Worm (Caenorhabditis elegans) whole organism, L1 larva: Measurements from ENCODE around the gene F09E5.8.

ENCODE experiments used
- C04F5.9 ChIP-seq: sonication (generic microtip); optimal IDR thresholded peaks from 2 replicates; lab custom pipeline; 2016; ENCODE audit warnings: missing genetic modification characterization, missing compliant biosample characterization
- C34B4.2 ChIP-seq: sonication (generic microtip); optimal IDR thresholded peaks from 2 replicates; lab custom pipeline; 2017; ENCODE audit warnings: mild to moderate bottlenecking, missing genetic modification characterization, missing compliant biosample characterization
- F16B12.6 ChIP-seq: fragments of 150-350 bp; optimal IDR thresholded peaks from 2 replicates; lab custom pipeline; 2014; ENCODE audit warnings: missing biosample characterization, missing genetic modification characterization
- Y116A8C.19 ChIP-seq: sonication (generic microtip); optimal IDR thresholded peaks from 2 replicates; lab custom pipeline; 2016; ENCODE audit warnings: missing compliant biosample characterization, missing genetic modification characterization, borderline replicate concordance
- aha-1 ChIP-seq: fragments of 150-350 bp; optimal IDR thresholded peaks from 2 replicates; lab custom pipeline; 2014; ENCODE audit warnings: missing biosample characterization, missing genetic modification characterization
- alr-1 ChIP-seq: fragments of 200-800 bp; sonication (Bioruptor generic); optimal IDR thresholded peaks from 2 replicates; lab custom pipeline; 2018; ENCODE audit warnings: borderline replicate concordance, mild to moderate bottlenecking, missing genetic modification characterization, missing compliant biosample characterization
- aly-2 ChIP-seq: fragments of 150-350 bp; optimal IDR thresholded peaks from 2 replicates; lab custom pipeline; 2014; ENCODE audit warnings: missing biosample characterization, missing genetic modification characterization
- blmp-1 ChIP-seq: fragments of 150-350 bp; optimal IDR thresholded peaks from 2 replicates; lab custom pipeline; 2014; ENCODE audit warnings: missing biosample characterization, missing genetic modification characterization
- ceh-88 ChIP-seq: fragments of 200-800 bp; sonication (Bioruptor generic); IDR thresholded peaks from 2 replicates; pipeline ENCODE4 v1.3.6; 2022; ENCODE audit warnings: missing genetic modification characterization, missing compliant biosample characterization
- efl-1 ChIP-seq, 4 experiments: fragments of 150-350 bp; optimal IDR thresholded peaks in 3 of 4; peaks in 1 of 4; 1 replicate in 1 of 4; 2 replicates in 3 of 4; lab custom pipeline; 2014; ENCODE audit warnings: missing biosample characterization in 2 of 4, missing genetic modification characterization in 2 of 4, missing genetic modification reagents in 2 of 4
- egl-13 ChIP-seq: sonication (generic microtip); optimal IDR thresholded peaks from 2 replicates; lab custom pipeline; 2016; ENCODE audit warnings: missing genotype, missing genetic modification reagents, missing genetic modification characterization, missing compliant biosample characterization
- egl-27 ChIP-seq, 2 experiments: fragments of 150-350 bp in 1 of 2; sonication (generic microtip); optimal IDR thresholded peaks; 3 replicates each; lab custom pipeline; 2017 to 2018; ENCODE audit warnings: missing biosample characterization in 2 of 2, missing genetic modification characterization in 2 of 2, missing genetic modification reagents in 2 of 2
- elt-2 ChIP-seq: sonication (generic microtip); optimal IDR thresholded peaks from 2 replicates; lab custom pipeline; 2016; ENCODE audit warnings: missing genetic modification characterization, mild to moderate bottlenecking, inconsistent platforms, missing compliant biosample characterization, missing genetic modification reagents
- ets-5 ChIP-seq: fragments of 200-800 bp; sonication (Bioruptor generic); IDR thresholded peaks from 2 replicates; pipeline ENCODE4 v1.3.6; 2022; ENCODE audit warnings: missing genetic modification characterization, missing compliant biosample characterization
- fkh-4 ChIP-seq: sonication (generic microtip); optimal IDR thresholded peaks from 2 replicates; lab custom pipeline; 2016; ENCODE audit warnings: missing compliant biosample characterization, missing genetic modification characterization, borderline replicate concordance
- fkh-8 ChIP-seq: sonication (generic microtip); optimal IDR thresholded peaks from 2 replicates; lab custom pipeline; 2016; ENCODE audit warnings: mild to moderate bottlenecking, missing genetic modification characterization, missing compliant biosample characterization
- hlh-17 ChIP-seq: fragments of 200-800 bp; sonication (Bioruptor generic); optimal IDR thresholded peaks from 2 replicates; lab custom pipeline; 2018; ENCODE audit warnings: missing genetic modification characterization, mild to moderate bottlenecking, missing compliant biosample characterization, moderate library complexity, borderline replicate concordance
- hpl-2 ChIP-seq: fragments of 150-350 bp; optimal IDR thresholded peaks from 2 replicates; lab custom pipeline; 2014; ENCODE audit warnings: missing biosample characterization, missing genetic modification reagents, missing genetic modification characterization
- isw-1 ChIP-seq: fragments of 200-800 bp; sonication (Bioruptor generic); IDR thresholded peaks from 2 replicates; pipeline ENCODE4 v1.3.6; 2022; ENCODE audit warnings: missing genetic modification characterization, missing compliant biosample characterization
- jun-1 ChIP-seq: fragments of 150-350 bp; optimal IDR thresholded peaks from 2 replicates; lab custom pipeline; 2014; ENCODE audit warnings: missing biosample characterization, missing genetic modification reagents, missing genetic modification characterization
- lin-13 ChIP-seq: fragments of 150-350 bp; optimal IDR thresholded peaks from 2 replicates; lab custom pipeline; 2014; ENCODE audit warnings: missing biosample characterization, missing genetic modification reagents, missing genetic modification characterization
- lin-35 ChIP-seq, 2 experiments: fragments of 150-350 bp; optimal IDR thresholded peaks; 2 replicates each; lab custom pipeline; 2014; ENCODE audit warnings: missing biosample characterization in 2 of 2, missing genetic modification characterization in 2 of 2, missing genetic modification reagents in 2 of 2
- lin-39 ChIP-seq: fragments of 150-350 bp; optimal IDR thresholded peaks from 2 replicates; lab custom pipeline; 2014; ENCODE audit warnings: missing biosample characterization, missing genetic modification reagents, missing genetic modification characterization
- lir-3 ChIP-seq: sonication (generic microtip); optimal IDR thresholded peaks from 2 replicates; lab custom pipeline; 2016; ENCODE audit warnings: mild to moderate bottlenecking, missing genetic modification characterization, moderate library complexity, missing compliant biosample characterization; ENCODE audit not compliant: poor library complexity
- lsy-2 ChIP-seq, 2 experiments: fragments of 150-350 bp; optimal IDR thresholded peaks; 2 replicates each; lab custom pipeline; 2014; ENCODE audit warnings: missing biosample characterization in 2 of 2, missing genetic modification characterization in 2 of 2
- mep-1 ChIP-seq: fragments of 150-350 bp; optimal IDR thresholded peaks from 2 replicates; lab custom pipeline; 2014; ENCODE audit warnings: missing biosample characterization, missing genetic modification characterization
- nhr-12 ChIP-seq: sonication (generic microtip); optimal IDR thresholded peaks from 2 replicates; lab custom pipeline; 2017; ENCODE audit warnings: missing biosample characterization, missing genetic modification characterization
- nhr-19 ChIP-seq: fragments of 200-800 bp; sonication (Bioruptor generic); conservative IDR thresholded peaks from 2 replicates; pipeline ENCODE4 v1.3.6; 2022; ENCODE audit warnings: missing genetic modification characterization, missing compliant biosample characterization
- nhr-28 ChIP-seq: fragments of 150-350 bp; optimal IDR thresholded peaks from 2 replicates; lab custom pipeline; 2014; ENCODE audit warnings: missing biosample characterization, missing genetic modification characterization
- nhr-47 ChIP-seq: sonication (generic microtip); optimal IDR thresholded peaks from 2 replicates; lab custom pipeline; 2016; ENCODE audit warnings: mild to moderate bottlenecking, missing genetic modification characterization, moderate library complexity, missing compliant biosample characterization
- nhr-77 ChIP-seq: fragments of 150-350 bp; optimal IDR thresholded peaks from 2 replicates; lab custom pipeline; 2014; ENCODE audit warnings: missing biosample characterization, missing genetic modification characterization
- nhr-85 ChIP-seq: sonication (generic microtip); peaks from one replicate; lab custom pipeline; 2016; ENCODE audit warnings: missing genetic modification characterization, inconsistent platforms, missing compliant biosample characterization
- nhr-90 ChIP-seq: sonication (generic microtip); optimal IDR thresholded peaks from 2 replicates; lab custom pipeline; 2016; ENCODE audit warnings: mild to moderate bottlenecking, missing genetic modification characterization, missing compliant biosample characterization; ENCODE audit not compliant: poor library complexity
- pqm-1 ChIP-seq: sonication (generic microtip); optimal IDR thresholded peaks from 3 replicates; lab custom pipeline; 2017; ENCODE audit warnings: missing biosample characterization, missing genetic modification characterization
- sox-4 ChIP-seq: sonication (generic microtip); optimal IDR thresholded peaks from 2 replicates; lab custom pipeline; 2016; ENCODE audit warnings: missing genetic modification characterization, missing compliant biosample characterization
- sup-37 ChIP-seq: fragments of 200-800 bp; sonication (Bioruptor generic); optimal IDR thresholded peaks from 2 replicates; lab custom pipeline; 2018; ENCODE audit warnings: mild to moderate bottlenecking, missing genetic modification characterization, missing compliant biosample characterization
- tlp-1 ChIP-seq: fragments of 150-350 bp; optimal IDR thresholded peaks from 2 replicates; lab custom pipeline; 2014; ENCODE audit warnings: missing biosample characterization, missing genetic modification characterization
- unc-130 ChIP-seq: fragments of 150-350 bp; optimal IDR thresholded peaks from 2 replicates; lab custom pipeline; 2017; ENCODE audit warnings: missing biosample characterization, missing genetic modification characterization, inconsistent platforms
- unc-98 ChIP-seq: fragments of 200-800 bp; sonication (Bioruptor generic); IDR thresholded peaks from 2 replicates; pipeline ENCODE4 v1.3.6; 2022; ENCODE audit warnings: missing genetic modification characterization, missing compliant biosample characterization
- vab-15 ChIP-seq: sonication (generic microtip); optimal IDR thresholded peaks from 2 replicates; lab custom pipeline; 2017; ENCODE audit warnings: missing genotype, mild to moderate bottlenecking, missing genetic modification characterization, missing compliant biosample characterization
- zip-4 ChIP-seq: fragments of 200-800 bp; sonication (Bioruptor generic); optimal IDR thresholded peaks from 2 replicates; lab custom pipeline; 2018; ENCODE audit warnings: mild to moderate bottlenecking, missing genetic modification characterization, moderate library complexity, missing compliant biosample characterization
- ztf-11 ChIP-seq, 2 experiments: sonication (generic microtip); optimal IDR thresholded peaks; 2 replicates each; lab custom pipeline; 2016 to 2017; ENCODE audit warnings: missing genetic modification characterization in 2 of 2, missing biosample characterization in 1 of 2, missing compliant biosample characterization in 1 of 2

F09E5.8 gene

ce11 chrII:5373275-5374047 is 23.0 kb downstream of the F09E5.8 start, which contains the start of the genes agt-2 and F09E5.3 (continued):
- peak; percentile 94 for TF ChIP-seq lin-39 (tag; lab: Kevin White, UChicago)
- peak; percentile 81 for TF ChIP-seq C04F5.9 (tag; lab: Kevin White, UChicago)
- TF ChIP-seq tlp-1 = no peak
- no peak for TF ChIP-seq unc-98 (GFP tag; lab: Robert Waterston, UW)
- peak; percentile 91 for TF ChIP-seq nhr-90 (tag; lab: Kevin White, UChicago)
- no peak for TF ChIP-seq Y116A8C.19
- peak; percentile 13 for TF ChIP-seq fkh-4
- peak; percentile 89 for TF ChIP-seq jun-1 (tag; lab: Kevin White, UChicago)
- no peak for TF ChIP-seq alr-1 (tag; lab: Kevin White, UChicago)
- peak; percentile 86 for TF ChIP-seq nhr-77
- peak; percentile 76 for TF ChIP-seq F16B12.6
- peak; percentile 25 for TF ChIP-seq vab-15 (tag; lab: Kevin White, UChicago)
- no peak for TF ChIP-seq nhr-28 (tag; lab: Kevin White, UChicago)
- peak; percentile 88 for TF ChIP-seq lin-13
- peak; percentile 1 to 14 for TF ChIP-seq egl-27 (tag; optimal IDR thresholded peaks at IDR 0.05; lab: Kevin White, UChicago)
- TF ChIP-seq hpl-2 = peak; percentile 63
- no peak for TF ChIP-seq nhr-12
- TF ChIP-seq aly-2 (tag; lab: Kevin White, UChicago) = peak; percentile 92
- peak; percentile 96 for TF ChIP-seq nhr-47
- TF ChIP-seq ets-5 = no peak
- TF ChIP-seq pqm-1 (tag; lab: Kevin White, UChicago) = no peak
- TF ChIP-seq nhr-85 (tag; lab: Kevin White, UChicago) = peak; percentile 93
- TF ChIP-seq sox-4 = peak; percentile 77
- TF ChIP-seq sup-37 (GFP tag; lab: Kevin White, UChicago) = peak; percentile 79
- TF ChIP-seq mep-1 (tag; lab: Kevin White, UChicago) = peak; percentile 98
- peak; percentile 95 for TF ChIP-seq unc-130
- TF ChIP-seq hlh-17 = no peak
- peak; percentile 93 for TF ChIP-seq lin-35 (GFP tag; optimal IDR thresholded peaks at IDR 0.05; lab: Kevin White, UChicago)
- TF ChIP-seq lir-3 (tag; lab: Kevin White, UChicago) = peak; percentile 87
- peak; percentile 20 for TF ChIP-seq aha-1
- peak; percentile 82 for TF ChIP-seq elt-2 (tag; lab: Kevin White, UChicago)
- peak; percentile 78 for TF ChIP-seq ceh-88 (GFP tag; lab: Robert Waterston, UW)
- TF ChIP-seq C34B4.2 (tag; lab: Kevin White, UChicago) = no peak
- TF ChIP-seq, all 84 proteins: peak for 65

- TF ChIP-seq egl-13 (tag; lab: Kevin White, UChicago) (no peak), aly-2 (tag; lab: Kevin White, UChicago) (no peak), elt-2 (tag; lab: Kevin White, UChicago) (peak; percentile 14), zip-4 (GFP tag; lab: Kevin White, UChicago) (no peak), isw-1 (no peak), ztf-11 (tag; optimal IDR thresholded peaks at IDR 0.05; lab: Kevin White, UChicago) (no peak)
These were observed 24.5 kb downstream of the F09E5.8 start, which contains the start of gene algn-2 for ce11 chrII:5374967-5375366. algn-2 (plus strand) TSS chrII:5375267.

ce11 chrII:5377467-5378238 is 27.2 kb downstream of the F09E5.8 start, which contains the start of gene prdx-2:
prdx-2 (plus strand) TSS chrII:5378195.
- TF ChIP-seq blmp-1 (tag; lab: Kevin White, UChicago) = peak; percentile 88
- TF ChIP-seq lsy-2 (tag; optimal IDR thresholded peaks at IDR 0.05; lab: Kevin White, UChicago) = peak in 1 of 2 experiments; percentile 47
- TF ChIP-seq sox-4 = no peak
- peak; percentile 18 for TF ChIP-seq fkh-8 (tag; lab: Kevin White, UChicago)
- no peak for TF ChIP-seq efl-1 (optimal IDR thresholded peaks at IDR 0.05; lab: Kevin White, UChicago)
- peak in 1 of 2 experiments; percentile 40 for TF ChIP-seq efl-1 (GFP tag; optimal IDR thresholded peaks at IDR 0.05 in 1 of 2; lab: Kevin White, UChicago)
- TF ChIP-seq nhr-19 = no peak
